Worm (Caenorhabditis elegans) whole organism, L4/young adult: Measurements from ENCODE around the gene ttr-48.

Experiments used
- W03F9.2 ChIP-seq: fragments of 150-350 bp; optimal IDR thresholded peaks from 2 replicates; lab custom pipeline; 2014; ENCODE audit warnings: missing biosample characterization, missing genetic modification characterization
- dao-5 ChIP-seq: sonication (generic microtip); optimal IDR thresholded peaks from 2 replicates; lab custom pipeline; 2016; ENCODE audit warnings: missing genotype, missing genetic modification characterization, moderate library complexity, missing compliant biosample characterization
- him-1 ChIP-seq: sonication (generic microtip); optimal IDR thresholded peaks from 2 replicates; lab custom pipeline; 2016; ENCODE audit warnings: missing genotype, missing genetic modification reagents, missing genetic modification characterization, missing compliant biosample characterization

ce11 chrX:3855717-3856116, 13.5 kb upstream of the ttr-48 start:
- no peak for TF ChIP-seq him-1 (tag; lab: Kevin White, UChicago)
- no peak for TF ChIP-seq W03F9.2 (tag; lab: Kevin White, UChicago)
- TF ChIP-seq dao-5 (tag; lab: Kevin White, UChicago) = no peak
